Fruit fly (Drosophila melanogaster): ENCODE data around the gene CG10077.

CG10077 gene

DNA sequence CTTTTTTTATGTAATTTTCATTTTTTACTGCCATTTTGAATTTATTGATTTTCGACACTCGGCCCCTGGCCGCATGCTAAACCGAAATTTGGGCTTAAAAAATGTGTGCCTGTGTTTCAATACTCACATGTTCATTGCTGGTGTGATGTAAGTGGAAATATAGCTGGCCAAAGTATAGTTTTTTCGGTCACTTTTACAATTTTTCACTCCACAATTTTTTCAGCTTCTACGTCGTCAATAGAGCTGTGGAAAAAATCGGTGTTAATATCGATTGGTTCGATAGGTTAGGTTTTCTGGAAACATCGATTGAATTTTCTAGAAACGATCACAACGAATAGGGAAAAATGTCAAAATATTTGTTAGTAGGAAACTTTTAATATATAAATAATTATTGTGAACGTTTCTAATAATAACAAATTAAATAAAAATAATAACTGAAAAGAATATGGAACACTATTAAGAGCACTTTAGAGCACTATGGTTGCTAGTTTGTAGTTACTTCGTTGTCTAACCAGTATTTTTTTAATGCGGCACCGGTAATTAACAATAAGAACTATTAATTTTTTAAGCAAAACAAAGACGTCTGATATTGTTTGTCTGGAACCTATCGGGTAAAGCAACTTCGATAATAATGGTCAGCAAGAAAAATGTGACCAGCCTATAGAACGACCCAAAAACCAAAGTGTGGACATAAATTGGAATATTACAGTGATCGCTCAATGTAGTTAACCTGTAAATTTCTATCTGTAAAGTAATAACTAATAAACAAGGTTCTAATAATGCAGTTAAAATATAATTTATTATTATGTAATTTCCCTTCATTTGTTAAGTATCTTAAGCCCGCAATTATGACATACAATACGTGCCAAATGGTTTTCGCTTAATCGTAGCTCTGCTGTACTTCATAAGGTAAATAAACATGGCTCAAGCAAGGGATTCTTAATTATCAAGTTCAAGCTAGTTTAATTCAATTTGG, at the start of gene CG10077, which contains the start of gene CG9948 (continued):
- TF ChIP-seq CG1233 (GFP tag; optimal IDR thresholded peaks at IDR 0.05) (peak; percentile 86), cad (GFP tag; optimal IDR thresholded peaks at IDR 0.05) (no peak), Hr39 (optimal IDR thresholded peaks at IDR 0.05) (no peak), ewg (GFP tag; optimal IDR thresholded peaks at IDR 0.05) (peak; percentile 72), CG4424 (GFP tag; optimal IDR thresholded peaks at IDR 0.05) (peak; percentile 89), wek (GFP tag; optimal IDR thresholded peaks at IDR 0.05) (peak; percentile 59), so (GFP tag; IDR thresholded peaks at IDR 0.05) (peak; percentile 84), CG6272 (GFP tag; IDR thresholded peaks at IDR 0.05) (peak; percentile 76), CG42726 (GFP tag; IDR thresholded peaks at IDR 0.05; ENCODE audit: partially characterized antibody) (peak; percentile 49; the same call in 1 of the 2 replicates), chinmo (GFP tag; IDR thresholded peaks at IDR 0.05; ENCODE audit: partially characterized antibody) (peak; percentile 79; the same call in 1 of the 4 replicates), CG10321 (GFP tag; IDR thresholded peaks at IDR 0.05) (peak; percentile 78), eyg (GFP tag; optimal IDR thresholded peaks at IDR 0.05) (no peak), zfh1 (GFP tag; IDR thresholded peaks at IDR 0.05) (peak; percentile 94), zen (tag; optimal IDR thresholded peaks at IDR 0.05) (peak; percentile 87), az2 (GFP tag; optimal IDR thresholded peaks at IDR 0.05) (peak; percentile 90), CG11398 (GFP tag; optimal IDR thresholded peaks at IDR 0.05) (no peak), sim (GFP tag; IDR thresholded peaks at IDR 0.05) (peak; percentile 75; the same call in 1 of the 2 replicates), HLH54F (GFP tag; optimal IDR thresholded peaks at IDR 0.05) (peak; percentile 51), CG17359 (tag; optimal IDR thresholded peaks at IDR 0.05) (peak; percentile 91), Usf (GFP tag; optimal IDR thresholded peaks at IDR 0.05) (peak; percentile 78), Adf1 (GFP tag; IDR thresholded peaks at IDR 0.05) (peak; percentile 47), klu (GFP tag; IDR thresholded peaks at IDR 0.05) (peak; percentile 69), fd3F (GFP tag; optimal IDR thresholded peaks at IDR 0.05) (peak; percentile 85), ham (GFP tag; IDR thresholded peaks at IDR 0.05) (peak; percentile 53; the same call in 1 of the 2 replicates), CG6683 (GFP tag; optimal IDR thresholded peaks at IDR 0.05) (peak; percentile 61), CG16863 (GFP tag; optimal IDR thresholded peaks at IDR 0.05) (peak; percentile 65), NC2α (GFP tag; optimal IDR thresholded peaks at IDR 0.05) (peak; percentile 18), CG14965 (GFP tag; optimal IDR thresholded peaks at IDR 0.05; ENCODE audit: borderline replicate concordance) (no peak), Ets97D (GFP tag; optimal IDR thresholded peaks at IDR 0.05) (peak; percentile 27), Abd-B (GFP tag; optimal IDR thresholded peaks at IDR 0.05) (peak; percentile 87), Tbp (GFP tag; optimal IDR thresholded peaks at IDR 0.05) (no peak), exex (tag; optimal IDR thresholded peaks at IDR 0.05) (no peak), C15 (GFP tag; IDR thresholded peaks at IDR 0.05) (peak; percentile 61; the same call in 1 of the 3 replicates), CG34422 (GFP tag; IDR thresholded peaks at IDR 0.05) (peak; percentile 94), CG3065 (GFP tag; optimal IDR thresholded peaks at IDR 0.05) (peak; percentile 63), jumu (GFP tag; optimal IDR thresholded peaks at IDR 0.05) (peak; percentile 38), Lhr (GFP tag; optimal IDR thresholded peaks at IDR 0.05) (peak; percentile 10), CG1647 (GFP tag; optimal IDR thresholded peaks at IDR 0.05) (peak; percentile 39), CG4617 (GFP tag; optimal IDR thresholded peaks at IDR 0.05; ENCODE audit: borderline replicate concordance) (peak; percentile 82), btn (GFP tag; optimal IDR thresholded peaks at IDR 0.05) (no peak), CG11247 (GFP tag; IDR thresholded peaks at IDR 0.05) (peak; percentile 80), CG4282 (GFP tag; optimal IDR thresholded peaks at IDR 0.05) (no peak), CG31441 (GFP tag; IDR thresholded peaks at IDR 0.05) (peak; percentile 90), CG10543 (GFP tag; optimal IDR thresholded peaks at IDR 0.05) (peak; percentile 88), CG4820 (GFP tag; optimal IDR thresholded peaks at IDR 0.05) (peak; percentile 78), CG7987 (GFP tag; optimal IDR thresholded peaks at IDR 0.05) (peak; percentile 79), cato (GFP tag; optimal IDR thresholded peaks at IDR 0.05; ENCODE audit: borderline replicate concordance) (peak; percentile 79), CG2712 (tag; optimal IDR thresholded peaks at IDR 0.05) (peak; percentile 92), CG17829 (tag; optimal IDR thresholded peaks at IDR 0.05) (peak; percentile 90)

All from whole organism, embryonic.